Worm (Caenorhabditis elegans): Measurements from ENCODE around the gene nas-39.

ce11 chrX:16416790-16417330 lies 39.9 kb upstream of the nas-39 start, which contains the start of gene eat-17:
- TF ChIP-seq nhr-11 (tag; optimal IDR thresholded peaks at IDR 0.05) (no peak), zip-5 (tag; optimal IDR thresholded peaks at IDR 0.05) (no peak), ceh-9 (tag; optimal IDR thresholded peaks at IDR 0.05) (no peak), C38D4.7 (GFP tag; optimal IDR thresholded peaks at IDR 0.05) (no peak), lin-11 (tag; optimal IDR thresholded peaks at IDR 0.05) (no peak), ama-1 (optimal IDR thresholded peaks at IDR 0.05) (no peak), nfya-1 (tag; optimal IDR thresholded peaks at IDR 0.05) (no peak), pha-4 (tag; optimal IDR thresholded peaks at IDR 0.05) (no peak), pqm-1 (tag; optimal IDR thresholded peaks at IDR 0.05) (no peak), pros-1 (tag; optimal IDR thresholded peaks at IDR 0.05) (no peak), C08G9.2 (tag; optimal IDR thresholded peaks at IDR 0.05) (no peak), fkh-6 (tag; optimal IDR thresholded peaks at IDR 0.05) (no peak), dve-1 (tag; optimal IDR thresholded peaks at IDR 0.05) (no peak)
